Fruit fly (Drosophila melanogaster): Measurements from ENCODE around the gene Myo61F.

Myo61F gene

DNA sequence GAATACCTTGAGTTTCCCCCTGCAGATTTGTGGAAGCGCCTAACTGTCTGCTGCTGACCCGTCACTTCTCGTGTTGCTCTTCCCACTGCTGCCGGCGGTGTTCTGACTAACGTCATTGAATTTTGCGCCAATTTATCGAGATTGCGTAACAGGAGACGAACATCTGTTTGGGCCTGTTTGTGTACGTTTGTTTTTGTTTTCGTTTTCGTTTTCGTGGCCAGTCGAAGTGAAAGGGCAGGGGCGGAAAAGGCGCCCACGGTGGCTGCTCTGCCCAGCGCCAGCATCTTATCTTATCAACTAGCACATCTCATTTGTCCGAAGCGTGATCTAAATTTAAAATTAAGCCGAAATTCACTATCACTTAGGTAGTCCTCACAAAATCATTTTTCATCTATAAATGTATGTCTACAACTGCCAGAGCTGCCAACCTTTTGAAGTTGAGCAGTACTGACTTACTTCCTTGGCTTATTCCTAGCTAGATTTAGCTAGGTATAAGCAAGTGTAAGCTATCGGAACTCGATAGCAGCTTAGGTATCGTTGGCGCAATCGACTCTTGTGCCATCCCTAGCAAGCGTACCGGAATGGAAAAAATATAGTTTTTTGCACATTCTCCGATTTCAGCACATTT is 11.2 kb upstream of the Myo61F start, which contains the start of the genes Ctr9 and Nt5a (continued):
- TF ChIP-seq D19A (tag; optimal IDR thresholded peaks at IDR 0.05) (no peak), Nf-YC (tag; optimal IDR thresholded peaks at IDR 0.05) (no peak), aop (GFP tag; IDR thresholded peaks at IDR 0.05) (no peak), CG15601 (tag; optimal IDR thresholded peaks at IDR 0.05) (peak; percentile 62), inv (GFP tag; IDR thresholded peaks at IDR 0.05; ENCODE audit: partially characterized antibody) (peak; percentile 68), da (GFP tag; optimal IDR thresholded peaks at IDR 0.05) (peak; percentile 28), sima (GFP tag; optimal IDR thresholded peaks at IDR 0.05) (no peak), fru (optimal IDR thresholded peaks at IDR 0.05) (no peak), emc (GFP tag; optimal IDR thresholded peaks at IDR 0.05) (peak; percentile 6), oc (tag; optimal IDR thresholded peaks at IDR 0.05) (no peak), shn (GFP tag; optimal IDR thresholded peaks at IDR 0.05) (peak; percentile 76), CG13894 (tag; optimal IDR thresholded peaks at IDR 0.05) (peak; percentile 76), Fer1 (GFP tag; optimal IDR thresholded peaks at IDR 0.05) (peak; percentile 52), CG14441 (GFP tag; IDR thresholded peaks at IDR 0.05) (no peak), CG42726 (GFP tag; IDR thresholded peaks at IDR 0.05; ENCODE audit: partially characterized antibody) (peak; percentile 16; the same call in 1 of the 2 replicates), CG3065 (GFP tag; optimal IDR thresholded peaks at IDR 0.05) (no peak), CTCF (GFP tag; optimal IDR thresholded peaks at IDR 0.05) (no peak), CG10654 (GFP tag; optimal IDR thresholded peaks at IDR 0.05) (peak; percentile 33), Dad (GFP tag; optimal IDR thresholded peaks at IDR 0.05) (peak; percentile 23), sim (GFP tag; IDR thresholded peaks at IDR 0.05) (no peak), CG7271 (tag; optimal IDR thresholded peaks at IDR 0.05) (no peak), Doc2 (GFP tag; IDR thresholded peaks at IDR 0.05) (no peak), HmgD (GFP tag; optimal IDR thresholded peaks at IDR 0.05) (peak; percentile 41), CG9727 (GFP tag; optimal IDR thresholded peaks at IDR 0.05) (no peak), CG12391 (tag; optimal IDR thresholded peaks at IDR 0.05) (peak; percentile 61), CG16779 (GFP tag; IDR thresholded peaks at IDR 0.05) (no peak), kay (GFP tag; optimal IDR thresholded peaks at IDR 0.05) (peak; percentile 36), wdn (GFP tag; IDR thresholded peaks at IDR 0.05) (no peak), CG4820 (GFP tag; optimal IDR thresholded peaks at IDR 0.05) (no peak), CG10274 (GFP tag; optimal IDR thresholded peaks at IDR 0.05) (no peak), stc (GFP tag; IDR thresholded peaks at IDR 0.05) (no peak), bowl (GFP tag; IDR thresholded peaks at IDR 0.05) (no peak), CG9215 (GFP tag; IDR thresholded peaks at IDR 0.05) (peak; percentile 44), lab (GFP tag; optimal IDR thresholded peaks at IDR 0.05) (no peak), CG17912 (GFP tag; optimal IDR thresholded peaks at IDR 0.05) (peak; percentile 53), Hand (GFP tag; optimal IDR thresholded peaks at IDR 0.05) (no peak), chinmo (GFP tag; IDR thresholded peaks at IDR 0.05; ENCODE audit: partially characterized antibody) (0 out of 4 replicates have a peak, but pooled peaks have one; percentile 57), CG10565 (GFP tag; optimal IDR thresholded peaks at IDR 0.05) (no peak), abd-A (tag; optimal IDR thresholded peaks at IDR 0.05) (no peak), ab (GFP tag; optimal IDR thresholded peaks at IDR 0.05) (no peak), Meics (GFP tag; optimal IDR thresholded peaks at IDR 0.05) (peak; percentile 45), ERR (GFP tag; optimal IDR thresholded peaks at IDR 0.05) (peak; percentile 68), hb (GFP tag; IDR thresholded peaks at IDR 0.05; ENCODE audit: partially characterized antibody) (no peak; the same call in 2 of the 3 replicates), CG3995 (GFP tag; optimal IDR thresholded peaks at IDR 0.05) (peak; percentile 42), Bteb2 (GFP tag; optimal IDR thresholded peaks at IDR 0.05) (peak; percentile 72), CG4730 (GFP tag; IDR thresholded peaks at IDR 0.05) (no peak), Adf1 (GFP tag; IDR thresholded peaks at IDR 0.05) (0 out of 2 replicates have a peak, but pooled peaks have one; percentile 38), Gug (GFP tag; IDR thresholded peaks at IDR 0.05) (peak; percentile 41; the same call in 1 of the 4 replicates), CG15073 (GFP tag; optimal IDR thresholded peaks at IDR 0.05) (no peak), tio (GFP tag; optimal IDR thresholded peaks at IDR 0.05) (no peak), pfk (GFP tag; optimal IDR thresholded peaks at IDR 0.05) (no peak), br (optimal IDR thresholded peaks at IDR 0.05) (no peak)

Data from whole organism, embryonic.